Fruit fly (Drosophila melanogaster) whole organism, prepupa: ENCODE measurements around the gene CG34247.

ENCODE experiments used
- Blimp-1 ChIP-seq: fragments of 200-800 bp; sonication (Bioruptor generic); optimal IDR thresholded peaks from 3 replicates; lab custom pipeline; 2017; ENCODE audit warnings: missing biosample characterization, missing genetic modification characterization, mild to moderate bottlenecking, moderate library complexity, missing genetic modification reagents
- CG10631 ChIP-seq: fragments of 200-800 bp; sonication (Bioruptor generic); optimal IDR thresholded peaks from 2 replicates; lab custom pipeline; 2016; ENCODE audit warnings: missing biosample characterization, missing genetic modification characterization
- CG16779 ChIP-seq: fragments of 200-800 bp; sonication (Bioruptor generic); optimal IDR thresholded peaks from 3 replicates; lab custom pipeline; 2017; ENCODE audit warnings: missing biosample characterization, mild to moderate bottlenecking, missing genetic modification characterization
- OdsH ChIP-seq: fragments of 200-800 bp; sonication (Bioruptor generic); optimal IDR thresholded peaks from 3 replicates; lab custom pipeline; 2016; ENCODE audit warnings: missing biosample characterization, missing genetic modification characterization
- fd85E ChIP-seq: fragments of 200-800 bp; sonication (Bioruptor generic); optimal IDR thresholded peaks from 3 replicates; lab custom pipeline; 2016; ENCODE audit warnings: missing biosample characterization, missing genetic modification characterization
- topi ChIP-seq: fragments of 200-800 bp; sonication (Bioruptor generic); optimal IDR thresholded peaks from 3 replicates; lab custom pipeline; 2016; ENCODE audit warnings: missing biosample characterization, missing genetic modification characterization

- TF ChIP-seq OdsH (GFP tag; lab: Kevin White, UChicago) (no peak), CG10631 (GFP tag; lab: Kevin White, UChicago) (no peak), CG16779 (no peak), Blimp-1 (GFP tag; lab: Kevin White, UChicago) (no peak), topi (GFP tag; lab: Kevin White, UChicago) (no peak), fd85E (GFP tag; lab: Kevin White, UChicago) (no peak)
These were observed 34.0 kb upstream of the CG34247 start, which contains the start of gene CG4962 for dm6 chr3L:16295447-16295846.
